Fruit fly (Drosophila melanogaster) whole organism, embryonic: ENCODE measurements around the gene CG6340.

Source experiments
- BEAF-32 ChIP-seq: fragments of 200-800 bp; sonication (Bioruptor generic); optimal IDR thresholded peaks from 3 replicates; lab custom pipeline; 2017; ENCODE audit warnings: missing biosample characterization, missing genetic modification characterization, mild to moderate bottlenecking, moderate library complexity, missing genetic modification reagents
- Bgb ChIP-seq: fragments of 200-800 bp; sonication (Bioruptor generic); IDR thresholded peaks from 2 replicates; pipeline ENCODE4 v1.3.6; 2022; ENCODE audit warnings: missing biosample characterization, missing genetic modification characterization; ENCODE audit not compliant: partially characterized antibody
- CG10147 ChIP-seq: fragments of 200-800 bp; sonication (Bioruptor generic); optimal IDR thresholded peaks from 2 replicates; lab custom pipeline; 2019; ENCODE audit warnings: missing biosample characterization, mild to moderate bottlenecking, missing genetic modification characterization, moderate library complexity
- CG1024 ChIP-seq: fragments of 200-800 bp; sonication (Bioruptor generic); IDR thresholded peaks from 2 replicates; pipeline ENCODE4 v1.3.6; 2022; ENCODE audit warnings: missing biosample characterization, missing genetic modification characterization
- CG10565 ChIP-seq: fragments of 200-800 bp; sonication (Bioruptor generic); optimal IDR thresholded peaks from 3 replicates; lab custom pipeline; 2016; ENCODE audit warnings: missing biosample characterization, mild to moderate bottlenecking, missing genetic modification characterization
- CG12155 ChIP-seq: fragments of 200-800 bp; sonication (Bioruptor generic); optimal IDR thresholded peaks from 3 replicates; lab custom pipeline; 2016; ENCODE audit warnings: missing biosample characterization, missing genetic modification characterization
- CG13296 ChIP-seq: fragments of 200-800 bp; sonication (Bioruptor generic); optimal IDR thresholded peaks from 3 replicates; lab custom pipeline; 2018; ENCODE audit warnings: missing biosample characterization, mild to moderate bottlenecking, missing genetic modification characterization
- CG15269 ChIP-seq: fragments of 200-800 bp; sonication (Bioruptor generic); optimal IDR thresholded peaks from 2 replicates; lab custom pipeline; 2018; ENCODE audit warnings: missing biosample characterization, mild to moderate bottlenecking, missing genetic modification characterization, moderate library complexity
- CG1529 ChIP-seq: fragments of 200-800 bp; sonication (Bioruptor generic); optimal IDR thresholded peaks from 3 replicates; lab custom pipeline; 2018; ENCODE audit warnings: missing biosample characterization, missing genetic modification characterization
- CG1603 ChIP-seq: fragments of 200-800 bp; sonication (Bioruptor generic); optimal IDR thresholded peaks from 2 replicates; lab custom pipeline; 2019; ENCODE audit warnings: missing biosample characterization, mild to moderate bottlenecking, missing genetic modification characterization, moderate library complexity
- CG16815 ChIP-seq: fragments of 200-800 bp; sonication (Bioruptor generic); optimal IDR thresholded peaks from 3 replicates; lab custom pipeline; 2017; ENCODE audit warnings: missing biosample characterization, mild to moderate bottlenecking, missing genetic modification characterization
- CG18764 ChIP-seq: fragments of 200-800 bp; sonication (Bioruptor generic); optimal IDR thresholded peaks from 3 replicates; lab custom pipeline; 2016; ENCODE audit warnings: missing biosample characterization, missing genetic modification characterization
- CG33557 ChIP-seq: fragments of 200-800 bp; sonication (Bioruptor generic); optimal IDR thresholded peaks from 2 replicates; lab custom pipeline; 2019; ENCODE audit warnings: missing biosample characterization, mild to moderate bottlenecking, missing genetic modification characterization, moderate library complexity
- CG42726 ChIP-seq: fragments of 200-800 bp; sonication (Bioruptor generic); IDR thresholded peaks from 2 replicates; pipeline ENCODE4 v1.3.6; 2022; ENCODE audit warnings: missing biosample characterization, missing genetic modification characterization; ENCODE audit not compliant: partially characterized antibody
- CG4282 ChIP-seq: fragments of 200-800 bp; sonication (Bioruptor generic); optimal IDR thresholded peaks from 2 replicates; lab custom pipeline; 2016; ENCODE audit warnings: missing biosample characterization, missing genetic modification characterization
- CG4404 ChIP-seq: fragments of 200-800 bp; sonication (Bioruptor generic); IDR thresholded peaks from 2 replicates; pipeline ENCODE4 v1.3.6; 2022; ENCODE audit warnings: missing biosample characterization, missing genetic modification characterization
- CG7963 ChIP-seq: fragments of 200-800 bp; sonication (Bioruptor generic); IDR thresholded peaks from 3 replicates; pipeline ENCODE4 v1.3.6; 2022; ENCODE audit warnings: missing biosample characterization, missing genetic modification characterization; ENCODE audit not compliant: partially characterized antibody
- CG8944 ChIP-seq: fragments of 200-800 bp; sonication (Bioruptor generic); optimal IDR thresholded peaks from 3 replicates; lab custom pipeline; 2016; ENCODE audit warnings: missing biosample characterization, missing genetic modification characterization
- CG9727 ChIP-seq: fragments of 200-800 bp; sonication (Bioruptor generic); optimal IDR thresholded peaks from 3 replicates; lab custom pipeline; 2017; ENCODE audit warnings: missing biosample characterization, mild to moderate bottlenecking, missing genetic modification characterization
- CTCF ChIP-seq: fragments of 200-800 bp; sonication (Bioruptor generic); optimal IDR thresholded peaks from 2 replicates; lab custom pipeline; 2017; ENCODE audit warnings: missing biosample characterization, mild to moderate bottlenecking, missing genetic modification characterization, moderate library complexity
- Dek ChIP-seq: fragments of 200-800 bp; sonication (Bioruptor generic); optimal IDR thresholded peaks from 3 replicates; lab custom pipeline; 2019; ENCODE audit warnings: missing biosample characterization, mild to moderate bottlenecking, missing genetic modification characterization, moderate library complexity
- Eip74EF ChIP-seq, 2 experiments: fragments of 200-800 bp in 1 of 2; fragments of >200 bp in 1 of 2; sonication (Bioruptor generic) in 1 of 2; optimal IDR thresholded peaks; 2 replicates each; lab custom pipeline; 2017 to 2019; ENCODE audit warnings: missing biosample characterization in 2 of 2, missing genetic modification characterization in 2 of 2, mild to moderate bottlenecking in 1 of 2, moderate library complexity in 1 of 2
- GATAe ChIP-seq: fragments of 200-800 bp; sonication (Bioruptor generic); conservative IDR thresholded peaks from 2 replicates; pipeline ENCODE4 v1.3.6; 2022; ENCODE audit warnings: missing biosample characterization, missing genetic modification characterization
- HLH54F ChIP-seq: fragments of 200-800 bp; sonication (Bioruptor generic); optimal IDR thresholded peaks from 3 replicates; lab custom pipeline; 2016; ENCODE audit warnings: missing biosample characterization, missing genetic modification characterization
- Hmr ChIP-seq: fragments of 200-800 bp; sonication (Bioruptor generic); optimal IDR thresholded peaks from 3 replicates; lab custom pipeline; 2017; ENCODE audit warnings: mild to moderate bottlenecking, missing biosample characterization, missing genetic modification reagents, missing genetic modification characterization
- NC2β ChIP-seq: fragments of 200-800 bp; sonication (Bioruptor generic); optimal IDR thresholded peaks from 2 replicates; lab custom pipeline; 2016; ENCODE audit warnings: missing biosample characterization, missing genetic modification characterization
- NFAT ChIP-seq: fragments of 200-800 bp; sonication (Bioruptor generic); IDR thresholded peaks from 2 replicates; pipeline ENCODE4 v1.3.6; 2022; ENCODE audit warnings: missing biosample characterization, missing genetic modification characterization
- Oaz ChIP-seq: fragments of 200-800 bp; sonication (Bioruptor generic); IDR thresholded peaks from 2 replicates; pipeline ENCODE4 v1.3.6; 2022; ENCODE audit warnings: missing biosample characterization, missing genetic modification characterization
- Opbp ChIP-seq: fragments of 200-800 bp; sonication (Bioruptor generic); IDR thresholded peaks from 3 replicates; pipeline ENCODE4 v1.3.6; 2022; ENCODE audit warnings: missing biosample characterization, missing genetic modification characterization; ENCODE audit not compliant: partially characterized antibody
- Taf1 ChIP-seq: fragments of 200-800 bp; sonication (Bioruptor generic); IDR thresholded peaks from 2 replicates; pipeline ENCODE4 v1.3.6; 2022; ENCODE audit warnings: missing biosample characterization, missing genetic modification characterization
- abd-A ChIP-seq: fragments of 200-800 bp; sonication (Bioruptor generic); optimal IDR thresholded peaks from 3 replicates; lab custom pipeline; 2019; ENCODE audit warnings: missing biosample characterization, mild to moderate bottlenecking, missing genetic modification characterization, moderate library complexity
- amos ChIP-seq: fragments of 200-800 bp; sonication (Bioruptor generic); IDR thresholded peaks from 2 replicates; pipeline ENCODE4 v1.3.6; 2022; ENCODE audit warnings: missing biosample characterization, missing genetic modification characterization; ENCODE audit not compliant: partially characterized antibody
- ato ChIP-seq: fragments of 200-800 bp; sonication (Bioruptor generic); IDR thresholded peaks from 2 replicates; pipeline ENCODE4 v1.3.6; 2022; ENCODE audit warnings: missing biosample characterization, missing genetic modification characterization; ENCODE audit not compliant: partially characterized antibody
- dati ChIP-seq: fragments of 200-800 bp; sonication (Bioruptor generic); IDR thresholded peaks from 2 replicates; pipeline ENCODE4 v1.3.6; 2022; ENCODE audit warnings: missing biosample characterization, missing genetic modification characterization
- dysf ChIP-seq: fragments of 200-800 bp; sonication (Bioruptor generic); IDR thresholded peaks from 3 replicates; pipeline ENCODE4 v1.3.6; 2022; ENCODE audit warnings: missing biosample characterization, missing genetic modification characterization
- hb ChIP-seq: fragments of 200-800 bp; sonication (Bioruptor generic); IDR thresholded peaks from 3 replicates; pipeline ENCODE4 v1.3.6; 2022; ENCODE audit warnings: missing biosample characterization, missing genetic modification characterization; ENCODE audit not compliant: partially characterized antibody
- inv ChIP-seq: fragments of 200-800 bp; sonication (Bioruptor generic); IDR thresholded peaks from 2 replicates; pipeline ENCODE4 v1.3.6; 2022; ENCODE audit warnings: missing biosample characterization, missing genetic modification characterization; ENCODE audit not compliant: partially characterized antibody
- jing ChIP-seq: fragments of 200-800 bp; sonication (Bioruptor generic); optimal IDR thresholded peaks from 2 replicates; lab custom pipeline; 2018; ENCODE audit warnings: missing biosample characterization, mild to moderate bottlenecking, missing genetic modification characterization
- kni ChIP-seq: fragments of 200-800 bp; sonication (Bioruptor generic); optimal IDR thresholded peaks from 3 replicates; lab custom pipeline; 2017; ENCODE audit warnings: mild to moderate bottlenecking, missing biosample characterization, missing genetic modification reagents, missing genetic modification characterization
- knrl ChIP-seq: fragments of 200-800 bp; sonication (Bioruptor generic); IDR thresholded peaks from 3 replicates; pipeline ENCODE4 v1.3.6; 2022; ENCODE audit warnings: missing biosample characterization, missing genetic modification characterization; ENCODE audit not compliant: partially characterized antibody
- lmd ChIP-seq: fragments of 200-800 bp; sonication (Bioruptor generic); IDR thresholded peaks from 2 replicates; pipeline ENCODE4 v1.3.6; 2022; ENCODE audit warnings: missing biosample characterization, missing genetic modification characterization
- prd ChIP-seq, 3 experiments: fragments of >200 bp in 2 of 3; fragments of 200-800 bp in 1 of 3; sonication (Bioruptor generic) in 1 of 3; optimal IDR thresholded peaks in 2 of 3; IDR thresholded peaks in 1 of 3; 2 replicates in 2 of 3; 3 replicates in 1 of 3; pipeline versions ENCODE4 v1.3.6 to Lab custom; 2017 to 2022; ENCODE audit warnings: missing biosample characterization in 1 of 3, missing genetic modification characterization in 1 of 3
- sens ChIP-seq: fragments of 200-800 bp; sonication (Bioruptor generic); peaks from one replicate; lab custom pipeline; 2016; ENCODE audit warnings: missing biosample characterization, missing genetic modification characterization
- shn ChIP-seq: fragments of 200-800 bp; sonication (Bioruptor generic); optimal IDR thresholded peaks from 3 replicates; lab custom pipeline; 2016; ENCODE audit warnings: missing biosample characterization, missing genetic modification characterization
- slbo ChIP-seq: fragments of 200-800 bp; sonication (Bioruptor generic); IDR thresholded peaks from 2 replicates; pipeline ENCODE4 v1.3.6; 2022; ENCODE audit warnings: missing biosample characterization, missing genetic modification characterization
- sna ChIP-seq: fragments of 200-800 bp; sonication (Bioruptor generic); IDR thresholded peaks from 2 replicates; pipeline ENCODE4 v1.3.6; 2022; ENCODE audit warnings: missing biosample characterization, missing genetic modification characterization; ENCODE audit not compliant: partially characterized antibody
- unc-4 ChIP-seq: fragments of 200-800 bp; sonication (Bioruptor generic); IDR thresholded peaks from 2 replicates; pipeline ENCODE4 v1.3.6; 2022; ENCODE audit warnings: missing biosample characterization, missing genetic modification characterization; ENCODE audit not compliant: partially characterized antibody
- zf30C ChIP-seq: fragments of 200-800 bp; sonication (Bioruptor generic); optimal IDR thresholded peaks from 3 replicates; lab custom pipeline; 2018; ENCODE audit warnings: missing biosample characterization, mild to moderate bottlenecking, missing genetic modification characterization

CG6340 gene

dm6 chrX:15484451-15485032, 2.4 kb downstream of the CG6340 start (continued):
- TF ChIP-seq inv (GFP tag; lab: Robert Waterston, UW), result 0 out of 2 replicates have a peak, but pooled peaks have one; percentile 14
- no peak for TF ChIP-seq CTCF (GFP tag; lab: Kevin White, UChicago)
- no peak for TF ChIP-seq sens (GFP tag; lab: Kevin White, UChicago)
- TF ChIP-seq CG1603, result no peak
- no peak for TF ChIP-seq CG12155 (GFP tag; lab: Kevin White, UChicago)
- TF ChIP-seq CG16815 (GFP tag; lab: Kevin White, UChicago), result no peak
- TF ChIP-seq kni (GFP tag; lab: Kevin White, UChicago), result no peak
- TF ChIP-seq NC2β (GFP tag; lab: Kevin White, UChicago), result no peak
- no peak for TF ChIP-seq Hmr (GFP tag; lab: Kevin White, UChicago)
- TF ChIP-seq CG4404 (GFP tag; lab: Robert Waterston, UW), result no peak
- TF ChIP-seq amos, result peak; percentile 57; the same call in 1 of the 2 replicates
- TF ChIP-seq shn (GFP tag; lab: Kevin White, UChicago), result no peak
- no peak for TF ChIP-seq CG18764 (GFP tag; lab: Kevin White, UChicago)
- TF ChIP-seq ato (GFP tag; lab: Robert Waterston, UW), result peak; percentile 60; the same call in 1 of the 2 replicates
- no peak for TF ChIP-seq CG15269 (tag; lab: Kevin White, UChicago)
- TF ChIP-seq CG4282 (GFP tag; lab: Kevin White, UChicago), result no peak
- TF ChIP-seq CG10565 (GFP tag; lab: Kevin White, UChicago), result no peak
- no peak for TF ChIP-seq lmd (GFP tag; lab: Robert Waterston, UW)
- no peak for TF ChIP-seq CG13296 (GFP tag; lab: Kevin White, UChicago)
- no peak for TF ChIP-seq HLH54F (GFP tag; lab: Kevin White, UChicago)
- no peak for TF ChIP-seq zf30C (GFP tag; lab: Kevin White, UChicago)
- TF ChIP-seq CG1529 (GFP tag; lab: Kevin White, UChicago), result no peak
- peak; percentile 40 for TF ChIP-seq BEAF-32 (GFP tag; lab: Kevin White, UChicago)
- no peak for TF ChIP-seq abd-A
- no peak for TF ChIP-seq NFAT (GFP tag; lab: Robert Waterston, UW)
- no peak for TF ChIP-seq jing (GFP tag; lab: Kevin White, UChicago)
- TF ChIP-seq sna, result 0 out of 2 replicates have a peak, but pooled peaks have one; percentile 21
- no peak for TF ChIP-seq CG8944 (GFP tag; lab: Kevin White, UChicago)
- no peak for TF ChIP-seq Taf1
- TF ChIP-seq CG42726 (GFP tag; lab: Robert Waterston, UW), result peak; percentile 25; the same call in 1 of the 2 replicates
- no peak for TF ChIP-seq CG1024 (GFP tag; lab: Robert Waterston, UW)
- TF ChIP-seq Dek, result no peak
- peak; percentile 64; the same call in 1 of the 3 replicates for TF ChIP-seq hb
- no peak for TF ChIP-seq dati (GFP tag; lab: Robert Waterston, UW)
- TF ChIP-seq Oaz (GFP tag; lab: Robert Waterston, UW), result no peak
- no peak for TF ChIP-seq slbo
- TF ChIP-seq prd (optimal IDR thresholded peaks at IDR 0.05; lab: Kevin White, UChicago), result no peak
- no peak for TF ChIP-seq prd (GFP tag; IDR thresholded peaks at IDR 0.05; lab: Robert Waterston, UW)
- no peak for TF ChIP-seq CG9727 (GFP tag; lab: Kevin White, UChicago)
- TF ChIP-seq Eip74EF (GFP tag; optimal IDR thresholded peaks at IDR 0.05; lab: Kevin White, UChicago), result no peak
- TF ChIP-seq knrl, result no peak; the same call in 2 of the 3 replicates
- TF ChIP-seq unc-4 (GFP tag; lab: Robert Waterston, UW), result 0 out of 2 replicates have a peak, but pooled peaks have one; percentile 40
- peak; percentile 49 for TF ChIP-seq Bgb (GFP tag; lab: Robert Waterston, UW)
- TF ChIP-seq CG7963 (GFP tag; lab: Robert Waterston, UW), result peak; percentile 74
- no peak for TF ChIP-seq CG33557 (GFP tag; lab: Kevin White, UChicago)
- TF ChIP-seq dysf (GFP tag; lab: Robert Waterston, UW), result no peak
- TF ChIP-seq Opbp (GFP tag; lab: Robert Waterston, UW), result peak; percentile 70; the same call in 2 of the 3 replicates
- TF ChIP-seq GATAe (GFP tag; lab: Robert Waterston, UW), result no peak
- TF ChIP-seq CG10147 (GFP tag; lab: Kevin White, UChicago), result no peak
